Fruit fly (Drosophila melanogaster) whole organism, embryonic: Measurements from ENCODE around the gene CG32483.
A peak's percentile ranks its signal among the peaks of the same experiment; 100 is the strongest.

Experiments
- Ada2b ChIP-seq: fragments of 200-800 bp; sonication (Bioruptor generic); IDR thresholded peaks from 2 replicates; pipeline ENCODE4 v1.3.6; 2022; ENCODE audit warnings: missing biosample characterization, missing genetic modification characterization
- Atf6 ChIP-seq: fragments of 200-800 bp; sonication (Bioruptor generic); IDR thresholded peaks from 2 replicates; pipeline ENCODE4 v1.3.6; 2022; ENCODE audit warnings: missing biosample characterization, missing genetic modification characterization
- Bdp1 ChIP-seq: fragments of 200-800 bp; sonication (Bioruptor generic); optimal IDR thresholded peaks from 3 replicates; lab custom pipeline; 2016; ENCODE audit warnings: missing biosample characterization, missing genetic modification characterization
- CG10979 ChIP-seq: fragments of 200-800 bp; sonication (Bioruptor generic); optimal IDR thresholded peaks from 2 replicates; lab custom pipeline; 2018; ENCODE audit warnings: missing biosample characterization, mild to moderate bottlenecking, missing genetic modification characterization, moderate library complexity
- CG11093 ChIP-seq: fragments of 200-800 bp; sonication (Bioruptor generic); IDR thresholded peaks from 3 replicates; pipeline ENCODE4 v1.3.6; 2022; ENCODE audit warnings: missing biosample characterization, missing genetic modification characterization
- CG11247 ChIP-seq: fragments of 200-800 bp; sonication (Bioruptor generic); IDR thresholded peaks from 2 replicates; pipeline ENCODE4 v1.3.6; 2022; ENCODE audit warnings: missing biosample characterization, missing genetic modification characterization
- CG11398 ChIP-seq: fragments of 200-800 bp; sonication (Bioruptor generic); optimal IDR thresholded peaks from 2 replicates; lab custom pipeline; 2016; ENCODE audit warnings: missing biosample characterization, missing genetic modification characterization
- CG11504 ChIP-seq: fragments of 200-800 bp; sonication (Bioruptor generic); optimal IDR thresholded peaks from 3 replicates; lab custom pipeline; 2019; ENCODE audit warnings: missing biosample characterization, mild to moderate bottlenecking, missing genetic modification characterization, moderate library complexity
- CG12744 ChIP-seq: fragments of 200-800 bp; sonication (Bioruptor generic); optimal IDR thresholded peaks from 2 replicates; lab custom pipeline; 2016; ENCODE audit warnings: missing biosample characterization, missing genetic modification characterization
- CG13123 ChIP-seq: fragments of 200-800 bp; sonication (Bioruptor generic); optimal IDR thresholded peaks from 2 replicates; lab custom pipeline; 2016; ENCODE audit warnings: missing biosample characterization, missing genetic modification characterization
- CG13775 ChIP-seq: fragments of 200-800 bp; sonication (Bioruptor generic); optimal IDR thresholded peaks from 3 replicates; lab custom pipeline; 2017; ENCODE audit warnings: missing biosample characterization, mild to moderate bottlenecking, missing genetic modification characterization
- CG14710 ChIP-seq: fragments of 200-800 bp; sonication (Bioruptor generic); optimal IDR thresholded peaks from 3 replicates; lab custom pipeline; 2019; ENCODE audit warnings: missing biosample characterization, mild to moderate bottlenecking, missing genetic modification characterization, moderate library complexity
- CG15514 ChIP-seq: fragments of 200-800 bp; sonication (Bioruptor generic); optimal IDR thresholded peaks from 3 replicates; lab custom pipeline; 2017; ENCODE audit warnings: missing biosample characterization, missing genetic modification characterization, mild to moderate bottlenecking, moderate library complexity, missing genetic modification reagents
- CG1603 ChIP-seq: fragments of 200-800 bp; sonication (Bioruptor generic); optimal IDR thresholded peaks from 2 replicates; lab custom pipeline; 2019; ENCODE audit warnings: missing biosample characterization, mild to moderate bottlenecking, missing genetic modification characterization, moderate library complexity
- CG1792 ChIP-seq: fragments of 200-800 bp; sonication (Bioruptor generic); optimal IDR thresholded peaks from 2 replicates; lab custom pipeline; 2016; ENCODE audit warnings: missing biosample characterization, missing genetic modification characterization
- CG2120 ChIP-seq: fragments of 200-800 bp; sonication (Bioruptor generic); optimal IDR thresholded peaks from 3 replicates; lab custom pipeline; 2016; ENCODE audit warnings: missing biosample characterization, missing genetic modification characterization
- CG2199 ChIP-seq: fragments of 200-800 bp; sonication (Bioruptor generic); IDR thresholded peaks from 3 replicates; pipeline ENCODE4 v1.3.6; 2022; ENCODE audit warnings: missing biosample characterization, missing genetic modification characterization
- CG31224 ChIP-seq: fragments of 200-800 bp; sonication (Bioruptor generic); IDR thresholded peaks from 2 replicates; pipeline ENCODE4 v1.3.6; 2022; ENCODE audit warnings: missing biosample characterization, missing genetic modification characterization
- CG31365 ChIP-seq: fragments of 200-800 bp; sonication (Bioruptor generic); optimal IDR thresholded peaks from 2 replicates; lab custom pipeline; 2018; ENCODE audit warnings: missing biosample characterization, mild to moderate bottlenecking, missing genetic modification characterization
- CG32767 ChIP-seq: fragments of 200-800 bp; sonication (Bioruptor generic); IDR thresholded peaks from 2 replicates; pipeline ENCODE4 v1.3.6; 2022; ENCODE audit warnings: missing biosample characterization, missing genetic modification characterization
- CG4617 ChIP-seq: fragments of 200-800 bp; sonication (Bioruptor generic); optimal IDR thresholded peaks from 3 replicates; lab custom pipeline; 2016; ENCODE audit warnings: missing biosample characterization, missing genetic modification characterization, borderline replicate concordance
- CG5180 ChIP-seq: fragments of 200-800 bp; sonication (Bioruptor generic); optimal IDR thresholded peaks from 3 replicates; lab custom pipeline; 2017; ENCODE audit warnings: missing biosample characterization, missing genetic modification characterization, mild to moderate bottlenecking, moderate library complexity, missing genetic modification reagents
- CG7839 ChIP-seq: fragments of 200-800 bp; sonication (Bioruptor generic); optimal IDR thresholded peaks from 3 replicates; lab custom pipeline; 2018; ENCODE audit warnings: missing biosample characterization, mild to moderate bottlenecking, missing genetic modification characterization, moderate library complexity
- CG8290 ChIP-seq, 3 experiments: fragments of 200-800 bp; sonication (Bioruptor generic); optimal IDR thresholded peaks; 2 replicates each; lab custom pipeline; 2016 to 2019; ENCODE audit warnings: missing biosample characterization in 3 of 3, missing genetic modification characterization in 3 of 3, mild to moderate bottlenecking in 2 of 3, moderate library complexity in 1 of 3
- CG8924 ChIP-seq: fragments of 200-800 bp; optimal IDR thresholded peaks from 3 replicates; lab custom pipeline; 2019; ENCODE audit warnings: missing biosample characterization, mild to moderate bottlenecking, missing genetic modification characterization, moderate library complexity
- CG9932 ChIP-seq: fragments of 200-800 bp; sonication (Bioruptor generic); IDR thresholded peaks from 2 replicates; pipeline ENCODE4 v1.3.6; 2022; ENCODE audit warnings: missing biosample characterization, missing genetic modification characterization
- Fer1 ChIP-seq: fragments of 200-800 bp; sonication (Bioruptor generic); optimal IDR thresholded peaks from 2 replicates; lab custom pipeline; 2017; ENCODE audit warnings: missing biosample characterization, mild to moderate bottlenecking, missing genetic modification characterization
- Mad ChIP-seq: fragments of 200-800 bp; sonication (Bioruptor generic); optimal IDR thresholded peaks from 2 replicates; lab custom pipeline; 2016; ENCODE audit warnings: missing biosample characterization, missing genetic modification characterization
- Med ChIP-seq: fragments of 200-800 bp; sonication (Bioruptor generic); peaks from one replicate; lab custom pipeline; 2016; ENCODE audit warnings: missing biosample characterization, missing genetic modification characterization, mild to moderate bottlenecking, inconsistent platforms, moderate library complexity
- Mrtf ChIP-seq: fragments of 200-800 bp; sonication (Bioruptor generic); IDR thresholded peaks from 3 replicates; pipeline ENCODE4 v1.3.6; 2022; ENCODE audit warnings: missing biosample characterization, missing genetic modification characterization
- Myb ChIP-seq: fragments of 200-800 bp; sonication (Bioruptor generic); optimal IDR thresholded peaks from 2 replicates; lab custom pipeline; 2016; ENCODE audit warnings: missing biosample characterization, missing genetic modification characterization
- Oli ChIP-seq: fragments of 200-800 bp; sonication (Bioruptor generic); optimal IDR thresholded peaks from 2 replicates; lab custom pipeline; 2018; ENCODE audit warnings: missing biosample characterization, mild to moderate bottlenecking, missing genetic modification characterization, moderate library complexity
- Xbp1 ChIP-seq: fragments of 200-800 bp; sonication (Bioruptor generic); optimal IDR thresholded peaks from 3 replicates; lab custom pipeline; 2016; ENCODE audit warnings: missing biosample characterization, mild to moderate bottlenecking, missing genetic modification characterization
- ap ChIP-seq: fragments of 200-800 bp; sonication (Bioruptor generic); IDR thresholded peaks from 2 replicates; pipeline ENCODE4 v1.3.6; 2022; ENCODE audit warnings: missing biosample characterization, missing genetic modification characterization
- ara ChIP-seq: fragments of 200-800 bp; sonication (Bioruptor generic); IDR thresholded peaks from 2 replicates; pipeline ENCODE4 v1.3.6; 2022; ENCODE audit warnings: missing biosample characterization, missing genetic modification characterization
- dati ChIP-seq: fragments of 200-800 bp; sonication (Bioruptor generic); IDR thresholded peaks from 2 replicates; pipeline ENCODE4 v1.3.6; 2022; ENCODE audit warnings: missing biosample characterization, missing genetic modification characterization
- gro ChIP-seq: fragments of 200-800 bp; sonication (Bioruptor generic); optimal IDR thresholded peaks from 2 replicates; lab custom pipeline; 2016; ENCODE audit warnings: missing biosample characterization, missing genetic modification characterization
- ham ChIP-seq: fragments of 200-800 bp; sonication (Bioruptor generic); IDR thresholded peaks from 2 replicates; pipeline ENCODE4 v1.3.6; 2022; ENCODE audit warnings: missing biosample characterization, missing genetic modification characterization
- hkb ChIP-seq, 2 experiments: fragments of 200-800 bp in 1 of 2; fragments of >200 bp in 1 of 2; sonication (Bioruptor generic) in 1 of 2; IDR thresholded peaks in 1 of 2; optimal IDR thresholded peaks in 1 of 2; 2 replicates each; pipeline versions ENCODE4 v1.3.6 to Lab custom; 2017 to 2022; ENCODE audit warnings: missing biosample characterization in 1 of 2, missing genetic modification characterization in 1 of 2
- ind ChIP-seq: fragments of 200-800 bp; sonication (Bioruptor generic); optimal IDR thresholded peaks from 3 replicates; lab custom pipeline; 2016; ENCODE audit warnings: missing biosample characterization, missing genetic modification characterization
- lola ChIP-seq, 3 experiments: fragments of >200 bp in 2 of 3; fragments of 200-800 bp in 1 of 3; sonication (Bioruptor generic) in 1 of 3; optimal IDR thresholded peaks; 2 replicates each; lab custom pipeline; 2017 to 2019; ENCODE audit warnings: missing biosample characterization in 3 of 3, missing genetic modification characterization in 3 of 3, mild to moderate bottlenecking in 1 of 3, moderate library complexity in 1 of 3
- nerfin-2 ChIP-seq: fragments of 200-800 bp; sonication (Bioruptor generic); IDR thresholded peaks from 2 replicates; pipeline ENCODE4 v1.3.6; 2022; ENCODE audit warnings: missing biosample characterization, missing genetic modification characterization; ENCODE audit not compliant: partially characterized antibody
- so ChIP-seq: fragments of 200-800 bp; sonication (Bioruptor generic); IDR thresholded peaks from 3 replicates; pipeline ENCODE4 v1.3.6; 2022; ENCODE audit warnings: missing biosample characterization, missing genetic modification characterization
- stwl ChIP-seq: fragments of 200-800 bp; sonication (Bioruptor generic); optimal IDR thresholded peaks from 3 replicates; lab custom pipeline; 2018; ENCODE audit warnings: missing biosample characterization, mild to moderate bottlenecking, missing genetic modification characterization, moderate library complexity
- unc-4 ChIP-seq: fragments of 200-800 bp; sonication (Bioruptor generic); IDR thresholded peaks from 2 replicates; pipeline ENCODE4 v1.3.6; 2022; ENCODE audit warnings: missing biosample characterization, missing genetic modification characterization; ENCODE audit not compliant: partially characterized antibody
- wek ChIP-seq: fragments of 200-800 bp; sonication (Bioruptor generic); optimal IDR thresholded peaks from 3 replicates; lab custom pipeline; 2018; ENCODE audit warnings: missing biosample characterization, mild to moderate bottlenecking, missing genetic modification characterization, moderate library complexity
- zen2 ChIP-seq: fragments of 200-800 bp; sonication (Bioruptor generic); IDR thresholded peaks from 3 replicates; pipeline ENCODE4 v1.3.6; 2022; ENCODE audit warnings: missing biosample characterization, missing genetic modification characterization; ENCODE audit not compliant: partially characterized antibody
- zfh1 ChIP-seq: fragments of 200-800 bp; sonication (Bioruptor generic); IDR thresholded peaks from 3 replicates; pipeline ENCODE4 v1.3.6; 2022; ENCODE audit warnings: missing biosample characterization, missing genetic modification characterization
- zfh2 ChIP-seq: fragments of 200-800 bp; sonication (Bioruptor generic); optimal IDR thresholded peaks from 2 replicates; lab custom pipeline; 2016; ENCODE audit warnings: missing biosample characterization, missing genetic modification characterization

Gene CG32483

dm6 chr3L:722386-722785, 32.5 kb upstream of the CG32483 start (continued):
- peak; percentile 70 for TF ChIP-seq Med (GFP tag; lab: Kevin White, UChicago)
- TF ChIP-seq wek (GFP tag; lab: Kevin White, UChicago), result no peak
- 0 out of 3 replicates have a peak, but pooled peaks have one; percentile 34 for TF ChIP-seq CG2199
- TF ChIP-seq CG10979 (tag; lab: Kevin White, UChicago), result no peak
- TF ChIP-seq CG4617 (GFP tag; lab: Kevin White, UChicago), result no peak
- TF ChIP-seq Oli (tag; lab: Kevin White, UChicago), result peak; percentile 38
- TF ChIP-seq ham (GFP tag; lab: Robert Waterston, UW), result no peak
- TF ChIP-seq CG8924 (tag; lab: Kevin White, UChicago), result no peak
- TF ChIP-seq Myb (GFP tag; lab: Kevin White, UChicago), result no peak
- no peak for TF ChIP-seq CG13775
- peak; percentile 20; the same call in 1 of the 2 replicates for TF ChIP-seq ara
- no peak for TF ChIP-seq Xbp1 (GFP tag; lab: Kevin White, UChicago)
- peak; percentile 36; the same call in 1 of the 2 replicates for TF ChIP-seq dati (GFP tag; lab: Robert Waterston, UW)
- no peak for TF ChIP-seq CG11398 (GFP tag; lab: Kevin White, UChicago)
- TF ChIP-seq unc-4 (GFP tag; lab: Robert Waterston, UW), result no peak
- TF ChIP-seq zfh1 (GFP tag; lab: Robert Waterston, UW), result peak; percentile 54; the same call in 1 of the 3 replicates
- peak; percentile 42; the same call in 1 of the 2 replicates for TF ChIP-seq Atf6 (GFP tag; lab: Robert Waterston, UW)
- peak; percentile 32; the same call in 1 of the 3 replicates for TF ChIP-seq Mrtf (GFP tag; lab: Robert Waterston, UW)
- no peak for TF ChIP-seq CG8290 (GFP tag; optimal IDR thresholded peaks at IDR 0.05; lab: Kevin White, UChicago)
- TF ChIP-seq CG8290 (tag; optimal IDR thresholded peaks at IDR 0.05; lab: Kevin White, UChicago), result peak in 1 of 2 experiments; percentile 62
- no peak for TF ChIP-seq CG5180
- peak; percentile 50 for TF ChIP-seq Ada2b
- TF ChIP-seq ind (GFP tag; lab: Kevin White, UChicago), result peak; percentile 14
- TF ChIP-seq CG11247 (GFP tag; lab: Robert Waterston, UW), result 0 out of 2 replicates have a peak, but pooled peaks have one; percentile 9
- TF ChIP-seq stwl, result no peak
- TF ChIP-seq CG1603, result peak; percentile 28
- peak; percentile 32; the same call in 1 of the 2 replicates for TF ChIP-seq CG31224 (GFP tag; lab: Robert Waterston, UW)
- 0 out of 2 replicates have a peak, but pooled peaks have one; percentile 8 for TF ChIP-seq nerfin-2 (GFP tag; lab: Robert Waterston, UW)
- TF ChIP-seq CG32767 (GFP tag; lab: Robert Waterston, UW), result no peak
- TF ChIP-seq CG13123 (GFP tag; lab: Kevin White, UChicago), result no peak
- TF ChIP-seq zen2 (GFP tag; lab: Robert Waterston, UW), result no peak
- TF ChIP-seq Mad (GFP tag; lab: Kevin White, UChicago), result no peak
- no peak for TF ChIP-seq hkb (optimal IDR thresholded peaks at IDR 0.05; lab: Kevin White, UChicago)
- TF ChIP-seq hkb (GFP tag; IDR thresholded peaks at IDR 0.05; lab: Robert Waterston, UW), result peak; percentile 41; the same call in 1 of the 2 replicates
- peak; percentile 39 for TF ChIP-seq CG11504
- TF ChIP-seq CG9932 (GFP tag; lab: Robert Waterston, UW), result peak; percentile 43; the same call in 1 of the 2 replicates
- no peak for TF ChIP-seq CG31365 (tag; lab: Kevin White, UChicago)
- 0 out of 2 replicates have a peak, but pooled peaks have one; percentile 20 for TF ChIP-seq ap
- peak; percentile 53; the same call in 1 of the 3 replicates for TF ChIP-seq CG11093
- TF ChIP-seq Bdp1 (GFP tag; lab: Kevin White, UChicago), result no peak
- no peak for TF ChIP-seq gro (GFP tag; lab: Kevin White, UChicago)
- TF ChIP-seq so (GFP tag; lab: Robert Waterston, UW), result 0 out of 3 replicates have a peak, but pooled peaks have one; percentile 24
- peak; percentile 8 for TF ChIP-seq CG7839 (tag; lab: Kevin White, UChicago)
- TF ChIP-seq CG1792, result no peak
- TF ChIP-seq CG2120, result peak; percentile 3
- no peak for TF ChIP-seq lola (GFP tag; optimal IDR thresholded peaks at IDR 0.05; lab: Kevin White, UChicago)
- no peak for TF ChIP-seq CG14710
- TF ChIP-seq Fer1 (GFP tag; lab: Kevin White, UChicago), result peak; percentile 5
- TF ChIP-seq zfh2 (GFP tag; lab: Kevin White, UChicago), result peak; percentile 23
- TF ChIP-seq CG12744 (GFP tag; lab: Kevin White, UChicago), result no peak
- TF ChIP-seq CG15514, result no peak
